Worm (Caenorhabditis elegans): Measurements from ENCODE around the gene B0228.1.

- TF ChIP-seq snpc-4 (tag; optimal IDR thresholded peaks at IDR 0.05) (no peak), bed-3 (GFP tag; optimal IDR thresholded peaks at IDR 0.05) (no peak), sptf-1 (tag; optimal IDR thresholded peaks at IDR 0.05) (no peak), mab-5 (tag; optimal IDR thresholded peaks at IDR 0.05) (no peak), ham-2 (GFP tag; optimal IDR thresholded peaks at IDR 0.05) (no peak), lsy-2 (tag; optimal IDR thresholded peaks at IDR 0.05) (no peak), nhr-12 (tag; optimal IDR thresholded peaks at IDR 0.05) (no peak), M03D4.4 (tag; optimal IDR thresholded peaks at IDR 0.05) (no peak), hlh-1 (tag; optimal IDR thresholded peaks at IDR 0.05) (no peak), nhr-28 (tag; optimal IDR thresholded peaks at IDR 0.05) (no peak)
Observed at ce11 chrII:7707383-7707782, 47.8 kb upstream of the B0228.1 start, which contains the start of gene luc-7L.
